Worm (Caenorhabditis elegans): ENCODE data around the gene lmp-2.
A peak's percentile ranks its signal among the peaks of the same experiment; 100 is the strongest.

Gene lmp-2

DNA sequence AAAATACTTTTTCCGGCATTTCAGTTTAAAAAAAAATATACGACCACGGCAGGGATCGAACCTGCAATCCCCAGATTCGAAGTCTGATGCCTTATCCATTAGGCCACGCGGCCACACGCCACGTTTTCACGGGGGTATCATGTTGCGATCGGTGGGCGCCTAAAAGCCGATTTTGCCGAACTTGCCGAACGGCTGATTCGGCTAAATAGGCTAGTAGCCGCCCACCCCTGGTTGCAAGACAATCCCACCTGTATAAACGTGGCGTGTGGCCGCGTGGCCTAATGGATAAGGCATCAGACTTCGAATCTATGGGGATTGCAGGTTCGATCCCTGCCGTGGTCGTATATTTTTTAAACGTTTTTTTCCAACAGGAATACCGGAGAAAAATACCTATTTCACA is 36.3 kb upstream of the lmp-2 start (continued):
- TF ChIP-seq unc-62 (GFP tag; optimal IDR thresholded peaks at IDR 0.05) = no peak
- peak; percentile 30 for TF ChIP-seq rpc-1 (optimal IDR thresholded peaks at IDR 0.05)
- peak; percentile 65 for TF ChIP-seq rpc-1 (tag; optimal IDR thresholded peaks at IDR 0.05)
- TF ChIP-seq hmg-1.2 (GFP tag; IDR thresholded peaks at IDR 0.05) = peak; percentile 30
- no peak for TF ChIP-seq B0336.3 (GFP tag; IDR thresholded peaks at IDR 0.05)
- TF ChIP-seq lin-40 (tag; optimal IDR thresholded peaks at IDR 0.05) = no peak
- TF ChIP-seq ceh-100 (GFP tag; IDR thresholded peaks at IDR 0.05) = 0 out of 2 replicates have a peak, but pooled peaks have one; percentile 20
- no peak for TF ChIP-seq ztf-3 (GFP tag; optimal IDR thresholded peaks at IDR 0.05)
- peak; percentile 74 for TF ChIP-seq tbp1 (GFP tag; optimal IDR thresholded peaks at IDR 0.05)
- no peak for TF ChIP-seq T07F8.4 (tag; optimal IDR thresholded peaks at IDR 0.05)
- TF ChIP-seq Y53G8AR.9 (GFP tag; conservative IDR thresholded peaks at IDR 0.05) = no peak
- TF ChIP-seq ztf-6 (GFP tag; IDR thresholded peaks at IDR 0.05) = no peak
- 0 out of 2 replicates have a peak, but pooled peaks have one; percentile 26 for TF ChIP-seq ztf-25 (GFP tag; IDR thresholded peaks at IDR 0.05)
- TF ChIP-seq lin-26 (GFP tag; IDR thresholded peaks at IDR 0.05) = peak; percentile 57; the same call in 1 of the 2 replicates
- TF ChIP-seq unc-130 (GFP tag; optimal IDR thresholded peaks at IDR 0.05) = no peak
- TF ChIP-seq dox-1 (GFP tag; IDR thresholded peaks at IDR 0.05) = no peak
- no peak for TF ChIP-seq lir-1 (GFP tag; conservative IDR thresholded peaks at IDR 0.05)
- TF ChIP-seq T26A5.8 (tag; optimal IDR thresholded peaks at IDR 0.05) = no peak
- no peak for TF ChIP-seq nfyb-1 (GFP tag; IDR thresholded peaks at IDR 0.05)
- TF ChIP-seq F57A8.1 (GFP tag; optimal IDR thresholded peaks at IDR 0.05) = no peak

DNA sequence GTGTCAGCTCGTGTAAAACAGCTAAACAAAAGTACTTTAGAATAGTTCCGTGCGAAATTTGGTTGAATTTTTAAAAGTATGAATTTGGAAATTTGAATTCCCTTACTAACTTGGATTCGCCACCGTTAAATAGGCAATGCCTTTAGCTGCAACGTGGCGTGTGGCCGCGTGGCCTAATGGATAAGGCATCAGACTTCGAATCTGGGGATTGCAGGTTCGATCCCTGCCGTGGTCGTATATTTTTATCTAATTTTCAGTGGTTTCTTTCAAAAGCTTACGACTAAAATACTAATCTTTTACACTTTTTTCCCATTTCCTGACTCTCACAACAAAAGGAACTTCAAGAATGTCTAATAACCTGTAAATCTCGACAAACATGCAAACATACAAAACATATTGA is 35.7 kb upstream of the lmp-2 start:
- TF ChIP-seq nfyb-1 (GFP tag; IDR thresholded peaks at IDR 0.05) = no peak
- TF ChIP-seq rcor-1 (GFP tag; IDR thresholded peaks at IDR 0.05) = no peak
- no peak for TF ChIP-seq T26A5.8 (tag; optimal IDR thresholded peaks at IDR 0.05)
- TF ChIP-seq lin-26 (GFP tag; IDR thresholded peaks at IDR 0.05) = peak; percentile 67
- TF ChIP-seq ztf-25 (GFP tag; IDR thresholded peaks at IDR 0.05) = 0 out of 2 replicates have a peak, but pooled peaks have one; percentile 53
- TF ChIP-seq hmg-1.2 (GFP tag; IDR thresholded peaks at IDR 0.05) = peak; percentile 40; the same call in 1 of the 2 replicates
- peak; percentile 88 for TF ChIP-seq tbp1 (GFP tag; optimal IDR thresholded peaks at IDR 0.05)
- no peak for TF ChIP-seq lsl-1 (GFP tag; optimal IDR thresholded peaks at IDR 0.05)
- TF ChIP-seq F55B11.4 (tag; optimal IDR thresholded peaks at IDR 0.05; ENCODE audit: borderline replicate concordance, insufficient read depth) = no peak
- peak; percentile 7 for TF ChIP-seq attf-5 (GFP tag; optimal IDR thresholded peaks at IDR 0.05)
- peak; percentile 15 for TF ChIP-seq K12H6.12 (tag; optimal IDR thresholded peaks at IDR 0.05)
- no peak for TF ChIP-seq snpc-4 (GFP tag; optimal IDR thresholded peaks at IDR 0.05)
- peak in 1 of 4 experiments; percentile 43 for TF ChIP-seq snpc-4 (tag; optimal IDR thresholded peaks at IDR 0.05)
- no peak for TF ChIP-seq bed-2 (GFP tag; IDR thresholded peaks at IDR 0.05)
- TF ChIP-seq snpc-1.3 (tag; optimal IDR thresholded peaks at IDR 0.05; ENCODE audit: insufficient read depth) = peak; percentile 32
- TF ChIP-seq him-1 (tag; optimal IDR thresholded peaks at IDR 0.05) = peak; percentile 50
- no peak for TF ChIP-seq C06A6.2 (GFP tag; conservative IDR thresholded peaks at IDR 0.05)
- no peak for TF ChIP-seq attf-6 (GFP tag; IDR thresholded peaks at IDR 0.05)
- TF ChIP-seq C17E4.6 (GFP tag; IDR thresholded peaks at IDR 0.05) = no peak
- peak; percentile 58 for TF ChIP-seq B0261.1 (tag; optimal IDR thresholded peaks at IDR 0.05)
- no peak for TF ChIP-seq K11D2.4 (GFP tag; IDR thresholded peaks at IDR 0.05)
- no peak for TF ChIP-seq Y53F4B.3 (GFP tag; IDR thresholded peaks at IDR 0.05)
- TF ChIP-seq cebp-2 (GFP tag; IDR thresholded peaks at IDR 0.05) = no peak
- TF ChIP-seq lir-1 (GFP tag; conservative IDR thresholded peaks at IDR 0.05) = no peak
- peak; percentile 48 for TF ChIP-seq rpc-1 (optimal IDR thresholded peaks at IDR 0.05)
- peak; percentile 77 for TF ChIP-seq rpc-1 (tag; optimal IDR thresholded peaks at IDR 0.05)
- TF ChIP-seq athp-1 (tag; optimal IDR thresholded peaks at IDR 0.05) = no peak
- TF ChIP-seq ZK185.1 (tag; optimal IDR thresholded peaks at IDR 0.05; ENCODE audit: poor library complexity, severe bottlenecking) = no peak
- no peak for TF ChIP-seq F33H1.4 (GFP tag; IDR thresholded peaks at IDR 0.05)
- no peak for TF ChIP-seq mcd-1 (GFP tag; IDR thresholded peaks at IDR 0.05)
- TF ChIP-seq pbrm-1 (GFP tag; IDR thresholded peaks at IDR 0.05) = peak; percentile 71
- no peak for TF ChIP-seq zfh-2 (GFP tag; conservative IDR thresholded peaks at IDR 0.05)
- 0 out of 2 replicates have a peak, but pooled peaks have one; percentile 27 for TF ChIP-seq dox-1 (GFP tag; IDR thresholded peaks at IDR 0.05)
- TF ChIP-seq madf-6 (GFP tag; IDR thresholded peaks at IDR 0.05) = peak; percentile 14; the same call in 1 of the 2 replicates
- TF ChIP-seq snpc-3.4 (tag; optimal IDR thresholded peaks at IDR 0.05) = no peak
- peak; percentile 65 for TF ChIP-seq D2030.7 (GFP tag; IDR thresholded peaks at IDR 0.05)

Data from whole organism, young adult.